Worm (Caenorhabditis elegans) whole organism, late embryonic: Measurements from ENCODE around the gene clec-3.
A peak's percentile ranks its signal among the peaks of the same experiment; 100 is the strongest.

Experiments used
- C08G9.2 ChIP-seq: sonication (generic microtip); optimal IDR thresholded peaks from 2 replicates; lab custom pipeline; 2016; ENCODE audit warnings: mild to moderate bottlenecking, missing genetic modification characterization, moderate library complexity, missing compliant biosample characterization
- C38D4.7 ChIP-seq: fragments of 200-800 bp; sonication (Bioruptor generic); optimal IDR thresholded peaks from 2 replicates; lab custom pipeline; 2018; ENCODE audit warnings: mild to moderate bottlenecking, missing genetic modification characterization, moderate library complexity, missing compliant biosample characterization
- F13H6.1 ChIP-seq: sonication (generic microtip); optimal IDR thresholded peaks from 2 replicates; lab custom pipeline; 2016; ENCODE audit warnings: missing genetic modification characterization, missing compliant biosample characterization
- K02D7.2 ChIP-seq: sonication (generic microtip); optimal IDR thresholded peaks from 2 replicates; lab custom pipeline; 2017; ENCODE audit warnings: mild to moderate bottlenecking, missing genetic modification characterization, missing compliant biosample characterization
- Y22D7AL.16 ChIP-seq: sonication (generic microtip); optimal IDR thresholded peaks from 2 replicates; lab custom pipeline; 2016; ENCODE audit warnings: missing genetic modification characterization, missing compliant biosample characterization
- ahr-1 ChIP-seq: sonication (generic microtip); optimal IDR thresholded peaks from 2 replicates; lab custom pipeline; 2016; ENCODE audit warnings: missing genetic modification characterization, missing compliant biosample characterization
- ceh-14 ChIP-seq: sonication (generic microtip); optimal IDR thresholded peaks from 2 replicates; lab custom pipeline; 2016; ENCODE audit warnings: missing genotype, missing genetic modification characterization, missing compliant biosample characterization
- ceh-2 ChIP-seq: sonication (generic microtip); optimal IDR thresholded peaks from 2 replicates; lab custom pipeline; 2016; ENCODE audit warnings: missing genotype, missing genetic modification characterization, missing compliant biosample characterization
- ceh-22 ChIP-seq: sonication (generic microtip); optimal IDR thresholded peaks from 2 replicates; lab custom pipeline; 2017; ENCODE audit warnings: missing biosample characterization, missing genetic modification characterization
- ceh-31 ChIP-seq: sonication (generic microtip); optimal IDR thresholded peaks from 2 replicates; lab custom pipeline; 2016; ENCODE audit warnings: missing genetic modification characterization, missing compliant biosample characterization
- ceh-45 ChIP-seq: fragments of 200-800 bp; sonication (Bioruptor generic); IDR thresholded peaks from 2 replicates; pipeline ENCODE4 v1.3.6; 2022; ENCODE audit warnings: missing genetic modification reagents, missing genetic modification characterization, missing compliant biosample characterization
- ceh-48 ChIP-seq: sonication (generic microtip); optimal IDR thresholded peaks from 2 replicates; lab custom pipeline; 2016; ENCODE audit warnings: missing genetic modification characterization, inconsistent platforms, missing compliant biosample characterization
- ceh-9 ChIP-seq: sonication (generic microtip); optimal IDR thresholded peaks from 2 replicates; lab custom pipeline; 2016; ENCODE audit warnings: mild to moderate bottlenecking, missing genetic modification characterization, inconsistent platforms, missing compliant biosample characterization
- dmd-4 ChIP-seq: sonication (generic microtip); optimal IDR thresholded peaks from 2 replicates; lab custom pipeline; 2016; ENCODE audit warnings: borderline replicate concordance, missing genetic modification characterization, missing compliant biosample characterization
- elt-2 ChIP-seq: sonication (generic microtip); optimal IDR thresholded peaks from 2 replicates; lab custom pipeline; 2016; ENCODE audit warnings: missing genetic modification reagents, missing genetic modification characterization, missing compliant biosample characterization
- elt-4 ChIP-seq: sonication (generic microtip); optimal IDR thresholded peaks from 2 replicates; lab custom pipeline; 2016; ENCODE audit warnings: missing genetic modification characterization, missing compliant biosample characterization
- eyg-1 ChIP-seq: sonication (generic microtip); optimal IDR thresholded peaks from 2 replicates; lab custom pipeline; 2016; ENCODE audit warnings: missing genotype, missing genetic modification characterization, missing compliant biosample characterization
- fax-1 ChIP-seq: sonication (generic microtip); optimal IDR thresholded peaks from 2 replicates; lab custom pipeline; 2016; ENCODE audit warnings: missing genotype, missing genetic modification characterization, missing compliant biosample characterization
- fkh-10 ChIP-seq: fragments of 150-350 bp; optimal IDR thresholded peaks from 2 replicates; lab custom pipeline; 2014; ENCODE audit warnings: missing biosample characterization, missing genetic modification reagents, missing genetic modification characterization
- fkh-6 ChIP-seq: sonication (generic microtip); optimal IDR thresholded peaks from 2 replicates; lab custom pipeline; 2016; ENCODE audit warnings: missing genetic modification characterization, missing compliant biosample characterization
- gmeb-2 ChIP-seq: sonication (generic microtip); optimal IDR thresholded peaks from 2 replicates; lab custom pipeline; 2016; ENCODE audit warnings: missing genetic modification characterization, inconsistent platforms, missing compliant biosample characterization
- hlh-15 ChIP-seq: sonication (generic microtip); optimal IDR thresholded peaks from 2 replicates; lab custom pipeline; 2016; ENCODE audit warnings: missing genetic modification characterization, missing compliant biosample characterization
- hlh-30 ChIP-seq: sonication (generic microtip); optimal IDR thresholded peaks from 2 replicates; lab custom pipeline; 2017; ENCODE audit warnings: antibody characterized with exemption, missing genetic modification characterization, missing compliant biosample characterization; ENCODE audit not compliant: insufficient read depth
- hlh-8 ChIP-seq: sonication (generic microtip); optimal IDR thresholded peaks from 2 replicates; lab custom pipeline; 2016; ENCODE audit warnings: missing genotype, missing genetic modification characterization, missing compliant biosample characterization
- lim-6 ChIP-seq: sonication (generic microtip); optimal IDR thresholded peaks from 2 replicates; lab custom pipeline; 2016; ENCODE audit warnings: missing genetic modification characterization, missing compliant biosample characterization
- nhr-11 ChIP-seq: fragments of 150-350 bp; optimal IDR thresholded peaks from 2 replicates; lab custom pipeline; 2014; ENCODE audit warnings: missing biosample characterization, missing genetic modification characterization
- nhr-232 ChIP-seq: sonication (generic microtip); optimal IDR thresholded peaks from 2 replicates; lab custom pipeline; 2016; ENCODE audit warnings: missing genetic modification characterization, missing compliant biosample characterization
- pag-3 ChIP-seq: sonication (generic microtip); optimal IDR thresholded peaks from 2 replicates; lab custom pipeline; 2016; ENCODE audit warnings: missing compliant biosample characterization, missing genetic modification characterization, borderline replicate concordance
- pat-9 ChIP-seq: fragments of 200-800 bp; sonication (Bioruptor generic); optimal IDR thresholded peaks from 2 replicates; lab custom pipeline; 2018; ENCODE audit warnings: mild to moderate bottlenecking, missing genetic modification characterization, moderate library complexity, missing compliant biosample characterization
- pax-1 ChIP-seq: fragments of 150-350 bp; optimal IDR thresholded peaks from 2 replicates; lab custom pipeline; 2014; ENCODE audit warnings: missing biosample characterization, missing genetic modification characterization
- pha-2 ChIP-seq: sonication (generic microtip); optimal IDR thresholded peaks from 2 replicates; lab custom pipeline; 2017; ENCODE audit warnings: mild to moderate bottlenecking, missing genetic modification characterization, missing compliant biosample characterization
- pha-4 ChIP-seq: fragments of 150-350 bp; optimal IDR thresholded peaks from 2 replicates; lab custom pipeline; 2018; ENCODE audit warnings: missing biosample characterization, missing genetic modification reagents, missing genetic modification characterization
- pqm-1 ChIP-seq: sonication (generic microtip); optimal IDR thresholded peaks from 2 replicates; lab custom pipeline; 2016; ENCODE audit warnings: missing genetic modification characterization, missing compliant biosample characterization
- sdc-2 ChIP-seq: sonication (generic microtip); optimal IDR thresholded peaks from 2 replicates; lab custom pipeline; 2016; ENCODE audit warnings: missing genotype, missing genetic modification characterization, missing compliant biosample characterization
- sox-4 ChIP-seq: sonication (generic microtip); optimal IDR thresholded peaks from 2 replicates; lab custom pipeline; 2017; ENCODE audit warnings: mild to moderate bottlenecking, missing genetic modification characterization, inconsistent platforms, missing compliant biosample characterization
- syd-9 ChIP-seq: sonication (generic microtip); optimal IDR thresholded peaks from 2 replicates; lab custom pipeline; 2016; ENCODE audit warnings: mild to moderate bottlenecking, missing genetic modification characterization, moderate library complexity, missing compliant biosample characterization
- tbx-2 ChIP-seq: sonication (generic microtip); optimal IDR thresholded peaks from 2 replicates; lab custom pipeline; 2016; ENCODE audit warnings: missing genetic modification characterization, missing compliant biosample characterization
- tbx-7 ChIP-seq: sonication (generic microtip); optimal IDR thresholded peaks from 2 replicates; lab custom pipeline; 2016; ENCODE audit warnings: missing genotype, missing genetic modification characterization, missing compliant biosample characterization
- unc-3 ChIP-seq, 2 experiments: fragments of 200-800 bp in 1 of 2; sonication (Bioruptor generic) in 1 of 2; sonication (generic microtip) in 1 of 2; conservative IDR thresholded peaks in 1 of 2; optimal IDR thresholded peaks in 1 of 2; 2 replicates each; pipeline versions ENCODE4 v1.3.6 to Lab custom; 2016 to 2022; ENCODE audit warnings: missing compliant biosample characterization in 2 of 2, missing genetic modification characterization in 2 of 2, missing genetic modification reagents in 1 of 2
- unc-42 ChIP-seq: sonication (generic microtip); optimal IDR thresholded peaks from 2 replicates; lab custom pipeline; 2016; ENCODE audit warnings: missing genotype, missing genetic modification characterization, missing compliant biosample characterization
- unc-55 ChIP-seq: sonication (generic microtip); optimal IDR thresholded peaks from 2 replicates; lab custom pipeline; 2017; ENCODE audit warnings: missing biosample characterization, missing genetic modification reagents, missing genetic modification characterization
- unc-86 ChIP-seq: sonication (generic microtip); optimal IDR thresholded peaks from 2 replicates; lab custom pipeline; 2016; ENCODE audit warnings: missing genetic modification characterization, missing compliant biosample characterization

Gene clec-3

ce11 chrII:3019807-3020206 lies at the start of gene clec-3:
TSS of gene clec-3 (minus strand) at chrII:3019907.
- TF ChIP-seq tbx-2 (tag; lab: Kevin White, UChicago) (no peak), Y22D7AL.16 (tag; lab: Kevin White, UChicago) (no peak), hlh-15 (tag; lab: Kevin White, UChicago) (no peak), ahr-1 (no peak), pag-3 (tag; lab: Kevin White, UChicago) (no peak), unc-42 (tag; lab: Kevin White, UChicago) (no peak), sdc-2 (no peak), pha-4 (tag; lab: Kevin White, UChicago) (no peak), elt-4 (tag; lab: Kevin White, UChicago) (no peak), fax-1 (tag; lab: Kevin White, UChicago) (no peak), nhr-11 (no peak), tbx-7 (tag; lab: Kevin White, UChicago) (no peak), eyg-1 (tag; lab: Kevin White, UChicago) (no peak), ceh-9 (tag; lab: Kevin White, UChicago) (no peak), pax-1 (tag; lab: Kevin White, UChicago) (no peak)

- TF ChIP-seq hlh-8 (tag; lab: Kevin White, UChicago) = no peak
- TF ChIP-seq ceh-48 = peak; percentile 16
- TF ChIP-seq, all 69 proteins: peak for 1
These were observed 48.9 kb upstream of the clec-3 start for ce11 chrII:3068646-3069045.

ce11 chrII:3067896-3068295 lies 48.2 kb upstream of the clec-3 start:
- TF ChIP-seq elt-4 (tag; lab: Kevin White, UChicago) = no peak
- no peak for TF ChIP-seq syd-9 (tag; lab: Kevin White, UChicago)
- no peak for TF ChIP-seq pha-2 (tag; lab: Kevin White, UChicago)
- no peak for TF ChIP-seq K02D7.2
- TF ChIP-seq ceh-14 (tag; lab: Kevin White, UChicago) = no peak
- TF ChIP-seq ceh-31 (tag; lab: Kevin White, UChicago) = no peak
- TF ChIP-seq C38D4.7 = no peak

- TF ChIP-seq pha-2 (tag; lab: Kevin White, UChicago) = no peak
- TF ChIP-seq pqm-1 (tag; lab: Kevin White, UChicago) = no peak
- no peak for TF ChIP-seq F13H6.1 (tag; lab: Kevin White, UChicago)
- no peak for TF ChIP-seq hlh-8 (tag; lab: Kevin White, UChicago)
- TF ChIP-seq unc-55 (GFP tag; lab: Kevin White, UChicago) = no peak
- no peak for TF ChIP-seq ceh-45 (GFP tag; lab: Robert Waterston, UW)
- TF ChIP-seq hlh-30 (tag; lab: Kevin White, UChicago) = no peak
- TF ChIP-seq ceh-2 (tag; lab: Kevin White, UChicago) = no peak
- peak; percentile 33 for TF ChIP-seq ceh-48
- TF ChIP-seq, all 69 proteins: peak for 1
These were observed 47.7 kb upstream of the clec-3 start for ce11 chrII:3067447-3067846.

ce11 chrII:3066401-3066800 lies 46.7 kb upstream of the clec-3 start:
- TF ChIP-seq ceh-48 (peak; percentile 15), gmeb-2 (tag; lab: Kevin White, UChicago) (no peak)
- TF ChIP-seq, all 69 proteins: peak for 1

- TF ChIP-seq lim-6 = no peak
- no peak for TF ChIP-seq hlh-15 (tag; lab: Kevin White, UChicago)
- no peak for TF ChIP-seq tbx-7 (tag; lab: Kevin White, UChicago)
- TF ChIP-seq nhr-232 = no peak
- no peak for TF ChIP-seq ceh-9 (tag; lab: Kevin White, UChicago)
- TF ChIP-seq dmd-4 (tag; lab: Kevin White, UChicago) = no peak
- TF ChIP-seq unc-3 (GFP tag; conservative IDR thresholded peaks at IDR 0.05; lab: Robert Waterston, UW) = no peak
- no peak for TF ChIP-seq unc-3 (tag; optimal IDR thresholded peaks at IDR 0.05; lab: Kevin White, UChicago)
- TF ChIP-seq pqm-1 (tag; lab: Kevin White, UChicago) = no peak
- TF ChIP-seq fkh-10 (GFP tag; lab: Kevin White, UChicago) = no peak
- TF ChIP-seq unc-86 (tag; lab: Kevin White, UChicago) = no peak
- TF ChIP-seq ceh-22 (tag; lab: Kevin White, UChicago) = no peak
- TF ChIP-seq ceh-45 (GFP tag; lab: Robert Waterston, UW) = no peak
- TF ChIP-seq sox-4 (tag; lab: Kevin White, UChicago) = no peak
- TF ChIP-seq pat-9 = no peak
- TF ChIP-seq fkh-6 (tag; lab: Kevin White, UChicago) = no peak
- no peak for TF ChIP-seq elt-2
- TF ChIP-seq C08G9.2 (tag; lab: Kevin White, UChicago) = no peak
- no peak for TF ChIP-seq gmeb-2 (tag; lab: Kevin White, UChicago)
These were observed 45.4 kb upstream of the clec-3 start for ce11 chrII:3065086-3065485.
